Fruit fly (Drosophila melanogaster): ENCODE measurements around the gene Slc45-1.

The Slc45-1 gene

dm6 chr3L:9209665-9210064 lies 1.0 kb upstream of the Slc45-1 start (continued):
- TF ChIP-seq CG3838 (GFP tag; optimal IDR thresholded peaks at IDR 0.05) (no peak), ham (GFP tag; IDR thresholded peaks at IDR 0.05) (no peak), Xrp1 (GFP tag; IDR thresholded peaks at IDR 0.05) (0 out of 2 replicates have a peak, but pooled peaks have one; percentile 9), Eip74EF (GFP tag; optimal IDR thresholded peaks at IDR 0.05) (no peak), sc (optimal IDR thresholded peaks at IDR 0.05) (no peak), sc (GFP tag; optimal IDR thresholded peaks at IDR 0.05) (no peak)

- peak; percentile 45 for TF ChIP-seq lab (GFP tag; optimal IDR thresholded peaks at IDR 0.05)
- 0 out of 2 replicates have a peak, but pooled peaks have one; percentile 13 for TF ChIP-seq slbo (GFP tag; IDR thresholded peaks at IDR 0.05)
- peak; percentile 71 for TF ChIP-seq Deaf1 (tag; optimal IDR thresholded peaks at IDR 0.05)
- no peak for TF ChIP-seq CG18476 (GFP tag; optimal IDR thresholded peaks at IDR 0.05)
- no peak for TF ChIP-seq CG15011 (GFP tag; optimal IDR thresholded peaks at IDR 0.05)
- peak; percentile 33 for TF ChIP-seq CG2678 (tag; optimal IDR thresholded peaks at IDR 0.05)
- peak; percentile 66 for TF ChIP-seq CG18599 (GFP tag; optimal IDR thresholded peaks at IDR 0.05)
- TF ChIP-seq Meics (GFP tag; optimal IDR thresholded peaks at IDR 0.05): peak; percentile 38
- TF ChIP-seq CG17612 (GFP tag; IDR thresholded peaks at IDR 0.05): no peak
- TF ChIP-seq Hmr (GFP tag; optimal IDR thresholded peaks at IDR 0.05): peak; percentile 28
- no peak for TF ChIP-seq CG17359 (tag; optimal IDR thresholded peaks at IDR 0.05)
- TF ChIP-seq HmgZ (tag; optimal IDR thresholded peaks at IDR 0.05): no peak
- no peak for TF ChIP-seq bigmax (GFP tag; optimal IDR thresholded peaks at IDR 0.05)
- TF ChIP-seq cwo (GFP tag; optimal IDR thresholded peaks at IDR 0.05): peak; percentile 3
- peak; percentile 6 for TF ChIP-seq CG3281 (GFP tag; optimal IDR thresholded peaks at IDR 0.05)
- no peak for TF ChIP-seq lbe (GFP tag; optimal IDR thresholded peaks at IDR 0.05)
- TF ChIP-seq CG6813 (GFP tag; optimal IDR thresholded peaks at IDR 0.05): no peak
Observed at dm6 chr3L:9193003-9193402, 15.7 kb downstream of the Slc45-1 start.

- TF ChIP-seq danr (GFP tag; IDR thresholded peaks at IDR 0.05) (no peak), abd-A (tag; optimal IDR thresholded peaks at IDR 0.05) (peak; percentile 90)
Observed at dm6 chr3L:9188622-9189021, 20.0 kb downstream of the Slc45-1 start.

dm6 chr3L:9182053-9182572 lies 26.5 kb downstream of the Slc45-1 start, which contains the start of gene Rdl:
TSS of gene Rdl (minus strand) at chr3L:9182149.
- peak; percentile 53 for TF ChIP-seq abd-A (tag; optimal IDR thresholded peaks at IDR 0.05)
- TF ChIP-seq CG18599 (GFP tag; optimal IDR thresholded peaks at IDR 0.05): peak; percentile 4
- 0 out of 4 replicates have a peak, but pooled peaks have one; percentile 17 for TF ChIP-seq chinmo (GFP tag; IDR thresholded peaks at IDR 0.05; ENCODE audit: partially characterized antibody)
- TF ChIP-seq psq (GFP tag; optimal IDR thresholded peaks at IDR 0.05): no peak
- peak; percentile 99 for TF ChIP-seq CG13894 (tag; optimal IDR thresholded peaks at IDR 0.05)
- TF ChIP-seq Sox102F (GFP tag; optimal IDR thresholded peaks at IDR 0.05): no peak
- peak; percentile 96 for TF ChIP-seq Deaf1 (tag; optimal IDR thresholded peaks at IDR 0.05)
- TF ChIP-seq CG10321 (GFP tag; IDR thresholded peaks at IDR 0.05): no peak
- TF ChIP-seq CG8478 (optimal IDR thresholded peaks at IDR 0.05): peak; percentile 27
